Fruit fly (Drosophila melanogaster) S2 (cell line): Measurements from ENCODE around the gene CG12708.

Experiments
- CG8478 ChIP-seq: fragments of >200 bp; optimal IDR thresholded peaks from 2 replicates; lab custom pipeline; 2018
- CTCF ChIP-seq, 2 experiments: fragments of >200 bp; optimal IDR thresholded peaks; 2 replicates each; lab custom pipeline; 2018

CG12708 gene

DNA sequence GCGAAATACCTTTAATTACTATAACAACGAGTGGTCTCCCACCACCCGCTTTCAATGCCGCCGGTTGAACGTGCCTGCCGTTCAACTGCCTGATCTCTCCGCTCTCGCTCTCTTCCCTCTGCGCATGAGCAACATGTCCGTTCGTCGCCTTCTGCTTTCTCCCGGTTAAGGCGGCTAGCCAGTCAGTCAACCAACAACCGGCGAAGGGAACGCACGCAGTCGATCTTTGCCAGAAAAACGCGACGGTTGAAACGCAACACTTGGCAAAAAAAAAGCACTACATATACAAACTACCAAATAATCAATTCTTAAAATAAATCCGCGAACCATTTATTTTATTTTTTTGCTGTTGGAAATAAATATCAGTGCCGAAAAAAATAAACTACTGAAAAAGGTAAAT lies at the start of gene CG12708:
TSS of gene CG12708 (plus strand) at position 183 of the 400 bp plus-strand sequence.
- TF ChIP-seq CTCF (optimal IDR thresholded peaks at IDR 0.05; lab: Kevin White, UChicago) (no peak), CG8478 (no peak)

DNA sequence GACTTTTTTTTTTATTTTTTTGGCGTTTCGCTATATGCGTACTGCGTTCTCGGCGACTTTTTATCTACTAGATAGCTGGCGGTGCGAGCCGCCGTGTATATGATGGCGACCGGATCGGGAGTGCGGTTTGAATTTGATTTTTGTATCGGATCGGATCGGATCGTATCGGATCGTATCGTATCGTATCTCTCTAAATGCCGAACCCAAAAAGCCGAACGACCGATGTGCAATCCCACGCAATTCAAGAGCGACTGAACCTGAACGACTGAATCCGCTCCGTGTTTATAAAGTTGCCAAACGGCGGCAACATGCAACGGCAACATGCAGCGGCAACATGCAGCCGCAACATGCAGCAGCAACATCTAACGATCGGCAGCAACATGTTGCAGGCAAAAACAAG lies 49.0 kb upstream of the CG12708 start:
- no peak for TF ChIP-seq CG8478
- no peak for TF ChIP-seq CTCF (optimal IDR thresholded peaks at IDR 0.05; lab: Kevin White, UChicago)

DNA sequence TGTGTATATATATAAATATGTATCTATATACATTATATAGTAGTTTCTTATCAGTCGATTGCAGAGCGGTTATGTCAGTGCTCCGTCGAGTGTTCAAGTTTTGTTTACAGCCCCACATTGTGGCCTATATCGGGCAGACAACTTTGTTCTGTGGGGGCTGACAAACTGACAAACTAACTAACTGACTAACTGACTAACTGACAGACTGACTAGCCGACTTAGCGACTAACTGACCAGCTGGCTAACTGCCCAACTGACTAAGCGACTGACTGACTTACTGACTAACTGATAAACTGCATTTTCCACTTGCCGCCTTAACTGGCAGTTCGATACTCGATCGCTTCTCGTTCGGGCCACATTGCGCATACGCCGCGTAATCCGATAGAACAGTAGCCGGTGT lies 45.3 kb upstream of the CG12708 start:
- no peak for TF ChIP-seq CTCF (optimal IDR thresholded peaks at IDR 0.05; lab: Kevin White, UChicago)

DNA sequence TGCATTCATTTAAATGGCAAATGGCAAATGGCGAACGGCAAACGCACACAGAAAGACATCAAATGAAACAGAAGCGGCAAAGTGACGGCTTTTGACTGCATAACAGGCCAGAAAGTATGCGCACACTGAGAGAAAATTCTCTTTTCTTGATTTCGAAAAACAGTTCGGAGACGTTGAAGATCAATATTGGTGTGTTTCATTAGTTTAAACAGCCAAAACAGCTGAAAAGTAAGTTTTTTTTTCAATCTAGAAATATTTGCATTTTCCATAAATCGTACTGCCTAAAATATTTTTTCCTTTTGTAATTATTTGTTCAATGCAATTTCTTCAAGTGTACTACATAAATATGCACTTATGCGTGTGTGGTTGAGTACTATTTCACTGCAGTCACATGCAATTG lies 44.5 kb upstream of the CG12708 start:
- TF ChIP-seq CTCF (optimal IDR thresholded peaks at IDR 0.05; lab: Kevin White, UChicago) (no peak), CG8478 (no peak)

DNA sequence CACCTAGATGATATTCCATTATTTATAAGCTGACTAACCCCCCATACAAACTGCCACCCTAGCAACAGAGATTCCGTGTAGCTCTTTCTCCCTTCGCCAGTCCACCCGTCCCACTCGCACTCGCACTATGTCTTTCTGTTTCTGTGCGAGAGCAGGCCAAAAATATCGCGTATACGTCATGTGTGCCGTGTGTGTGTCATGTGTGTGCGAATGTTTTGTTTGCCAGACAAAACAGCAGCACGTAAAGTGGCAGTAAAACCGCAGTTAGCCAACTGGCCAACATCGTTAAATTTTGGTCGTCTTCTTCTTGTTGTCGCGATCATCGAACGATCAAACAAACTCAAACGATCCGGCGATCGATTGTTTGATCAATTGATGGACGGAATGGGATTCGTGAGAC lies 43.8 kb upstream of the CG12708 start:
- TF ChIP-seq CTCF (optimal IDR thresholded peaks at IDR 0.05; lab: Kevin White, UChicago) (no peak), CG8478 (no peak)

DNA sequence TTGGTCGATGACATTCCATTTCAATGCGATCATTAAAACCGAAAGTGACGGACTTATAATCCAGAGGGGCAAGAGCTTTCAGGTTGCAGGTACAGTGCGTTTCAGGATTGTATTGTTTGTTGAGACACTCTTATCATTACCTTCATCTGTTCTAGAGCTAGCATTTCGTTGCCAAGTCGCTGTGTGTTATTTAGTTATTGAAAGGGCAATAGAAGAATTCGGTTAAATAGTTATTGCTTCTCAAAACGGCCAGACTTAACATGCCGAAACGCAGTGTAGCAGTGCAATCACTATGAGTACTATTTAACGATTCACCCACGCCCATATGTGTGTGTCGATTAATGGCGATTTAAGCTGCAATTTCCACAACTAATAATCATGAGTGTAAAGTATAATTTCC lies 42.6 kb upstream of the CG12708 start:
- TF ChIP-seq CTCF (optimal IDR thresholded peaks at IDR 0.05; lab: Kevin White, UChicago) (no peak), CG8478 (no peak)

DNA sequence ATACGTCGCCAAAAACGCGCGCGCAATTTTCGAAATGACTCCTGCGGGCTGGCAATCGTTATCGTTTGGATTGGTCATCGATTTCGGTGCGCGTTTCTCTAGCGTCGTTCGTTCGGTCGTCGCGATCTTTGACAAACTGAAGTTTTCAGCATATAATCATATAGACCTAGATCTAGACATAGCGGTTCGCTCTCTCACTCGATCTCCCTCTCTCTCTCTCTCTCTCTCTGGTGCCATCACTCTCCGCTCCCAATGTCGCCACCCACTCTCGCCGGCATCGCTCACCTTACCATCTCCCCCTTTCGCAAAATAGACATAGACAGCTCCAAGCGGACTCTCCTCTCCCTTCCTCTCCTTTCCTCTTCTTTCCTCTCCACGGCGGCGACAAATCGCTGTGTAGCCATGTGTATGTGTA lies 42.0 kb upstream of the CG12708 start, which contains the start of gene sog:
TSS of gene sog (minus strand) at position 122 of the 415 bp plus-strand sequence.
- TF ChIP-seq CG8478 (no peak), CTCF (optimal IDR thresholded peaks at IDR 0.05; lab: Kevin White, UChicago) (no peak)

DNA sequence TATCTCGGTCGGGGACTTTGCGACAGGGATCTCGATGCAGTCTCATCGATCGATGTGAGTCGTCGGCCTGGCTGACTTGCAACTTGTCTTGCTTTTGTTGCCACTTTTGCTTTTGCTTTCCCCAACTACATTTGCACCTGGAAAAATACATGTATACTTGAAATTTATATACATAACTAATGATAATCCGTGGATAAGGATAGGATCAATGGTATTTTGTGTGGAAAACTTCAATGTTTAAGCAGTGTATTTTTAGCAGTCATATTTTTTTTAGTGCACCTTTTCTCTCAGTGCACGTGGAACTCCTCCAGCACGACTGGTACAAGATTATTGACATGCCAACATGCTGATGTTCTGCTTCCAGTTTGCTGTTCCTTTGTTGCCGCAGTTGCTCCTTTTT lies 36.3 kb upstream of the CG12708 start:
- TF ChIP-seq CTCF (optimal IDR thresholded peaks at IDR 0.05; lab: Kevin White, UChicago) (no peak), CG8478 (no peak)

DNA sequence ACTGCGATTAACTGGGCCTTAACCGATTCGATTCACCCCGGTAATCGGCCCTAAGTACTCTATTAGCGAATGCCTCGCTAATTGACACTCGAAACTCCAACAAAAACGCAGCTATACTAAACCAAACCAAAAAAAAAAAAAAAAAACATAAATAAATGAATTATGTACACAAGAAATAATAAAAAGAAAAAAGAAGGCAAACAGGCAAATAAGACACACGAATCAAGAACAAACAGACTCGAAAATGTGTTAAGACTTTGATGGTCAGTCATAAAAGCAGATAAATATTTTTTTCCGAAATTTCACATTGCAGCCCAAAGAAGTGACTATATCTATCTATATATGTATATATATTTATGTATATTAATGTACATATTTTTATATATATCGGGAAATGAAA lies 35.3 kb upstream of the CG12708 start:
- TF ChIP-seq CG8478 (no peak), CTCF (optimal IDR thresholded peaks at IDR 0.05; lab: Kevin White, UChicago) (no peak)

DNA sequence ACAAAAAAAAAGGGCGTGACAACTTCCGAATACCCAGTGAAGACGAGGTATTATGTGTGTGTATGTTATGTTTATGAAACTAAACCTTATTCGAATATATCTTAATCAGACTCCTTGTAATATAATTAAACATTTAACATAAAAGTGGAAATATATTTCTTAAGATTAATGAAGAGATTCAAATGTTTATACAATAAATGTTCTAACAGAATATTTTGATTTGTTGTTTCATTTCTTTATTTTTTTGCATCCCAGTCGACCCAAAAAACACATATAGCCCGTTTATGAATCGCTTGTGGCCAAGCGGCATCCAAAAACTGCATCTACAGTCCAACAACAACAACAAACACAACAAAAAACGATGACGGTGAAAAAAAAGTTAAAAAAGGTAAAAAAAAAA lies 33.2 kb upstream of the CG12708 start:
- TF ChIP-seq CTCF (optimal IDR thresholded peaks at IDR 0.05; lab: Kevin White, UChicago) (no peak), CG8478 (no peak)

DNA sequence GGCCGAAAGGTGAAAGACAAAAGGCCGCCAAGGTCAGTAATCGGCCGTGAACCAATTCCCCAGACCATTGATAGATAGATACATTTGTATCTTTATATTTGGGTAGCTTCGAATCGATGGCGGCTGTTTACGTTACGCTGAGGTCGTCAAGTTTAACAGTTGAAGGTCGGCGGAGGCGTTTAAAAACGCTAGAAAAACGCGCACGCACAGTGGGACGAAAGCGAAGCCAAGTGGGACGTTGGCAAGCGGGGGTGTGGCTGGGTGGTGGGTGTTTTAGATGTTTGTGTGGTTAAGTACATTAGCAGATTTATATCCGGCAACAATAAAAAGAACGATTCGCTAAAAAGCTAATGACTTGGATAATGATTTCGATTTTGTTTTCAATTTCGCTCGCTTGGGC lies 32.1 kb upstream of the CG12708 start:
- TF ChIP-seq CTCF (optimal IDR thresholded peaks at IDR 0.05; lab: Kevin White, UChicago) (no peak), CG8478 (no peak)

DNA sequence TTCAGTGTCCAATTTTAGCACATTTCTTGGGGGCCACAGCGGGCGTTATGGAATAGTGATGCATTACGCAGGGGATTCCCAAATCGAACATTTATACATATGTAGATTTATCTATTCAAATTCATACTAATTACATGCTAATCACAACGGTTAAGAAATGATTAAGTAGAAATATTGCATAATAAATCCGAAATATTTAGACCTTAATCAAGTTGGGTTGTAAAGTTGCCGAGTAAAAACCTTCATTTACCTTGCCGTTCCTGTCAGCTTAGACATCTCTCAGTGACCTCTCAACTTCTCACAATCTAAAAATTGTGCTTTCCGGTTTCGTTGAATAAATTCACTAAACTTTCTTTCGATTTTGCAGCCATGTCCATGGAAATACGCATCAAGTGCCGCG lies 31.4 kb upstream of the CG12708 start, which contains the start of gene CG8117:
TSS of gene CG8117 (plus strand) at position 301 of the 400 bp plus-strand sequence.
- TF ChIP-seq CG8478 (no peak), CTCF (optimal IDR thresholded peaks at IDR 0.05; lab: Kevin White, UChicago) (no peak)

DNA sequence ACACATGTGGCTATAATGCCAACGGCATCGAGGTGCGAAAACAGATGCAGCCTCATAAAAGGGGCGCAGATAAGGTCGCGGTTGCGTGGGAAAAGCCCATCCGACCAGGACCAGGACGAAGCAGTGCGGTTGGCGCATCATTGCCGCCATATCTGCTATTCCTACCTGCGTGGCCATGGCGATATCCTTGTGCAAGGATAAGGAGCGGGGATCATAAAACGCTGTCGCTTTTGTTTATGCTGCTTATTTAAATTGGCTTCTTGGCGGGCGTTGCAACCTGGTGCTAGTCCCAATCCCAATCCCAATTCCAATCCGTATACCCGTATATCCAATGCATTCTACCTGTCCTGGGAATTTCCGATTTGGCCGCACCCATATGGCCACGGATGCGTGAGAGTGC lies 28.5 kb upstream of the CG12708 start:
- TF ChIP-seq CTCF (optimal IDR thresholded peaks at IDR 0.05; lab: Kevin White, UChicago), result no peak
- TF ChIP-seq CG8478, result no peak

DNA sequence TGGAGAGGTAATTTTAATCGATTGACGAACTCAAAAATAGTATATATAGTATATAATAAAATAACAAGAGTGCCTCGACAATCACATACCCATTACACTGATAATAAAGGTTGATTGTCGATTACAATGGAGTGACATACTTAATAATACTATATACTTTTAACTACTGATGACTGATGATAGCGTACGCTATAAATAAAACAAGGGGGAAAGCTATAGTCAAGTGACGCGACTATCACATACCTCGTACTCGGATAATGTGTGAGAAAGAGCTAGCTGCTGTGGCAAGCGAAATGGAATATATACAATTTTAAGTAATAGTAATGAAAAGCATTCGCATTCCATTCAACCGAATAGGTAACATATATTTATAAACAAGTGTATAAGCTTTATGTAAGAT lies 27.1 kb upstream of the CG12708 start:
- TF ChIP-seq CG8478 (no peak), CTCF (optimal IDR thresholded peaks at IDR 0.05; lab: Kevin White, UChicago) (no peak)

DNA sequence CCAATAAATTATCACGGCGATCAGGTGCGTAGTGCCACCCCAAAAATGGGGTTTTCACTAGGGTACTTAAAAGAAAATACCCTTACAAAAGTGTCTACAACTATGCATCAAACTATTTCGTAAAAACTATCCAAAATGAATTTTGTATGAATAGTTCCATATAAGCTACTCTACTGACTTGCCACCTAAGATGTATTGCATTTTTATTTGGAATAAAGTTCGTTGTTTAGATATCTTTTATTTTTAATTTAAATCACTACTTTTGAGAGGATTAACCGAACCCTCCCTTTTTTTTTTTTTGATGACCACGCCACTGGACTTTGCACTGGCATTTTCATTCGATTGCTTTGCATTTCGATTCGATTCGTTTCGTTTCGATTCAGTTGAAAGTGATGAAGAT lies 25.8 kb upstream of the CG12708 start:
- TF ChIP-seq CG8478 (no peak), CTCF (optimal IDR thresholded peaks at IDR 0.05; lab: Kevin White, UChicago) (no peak)

DNA sequence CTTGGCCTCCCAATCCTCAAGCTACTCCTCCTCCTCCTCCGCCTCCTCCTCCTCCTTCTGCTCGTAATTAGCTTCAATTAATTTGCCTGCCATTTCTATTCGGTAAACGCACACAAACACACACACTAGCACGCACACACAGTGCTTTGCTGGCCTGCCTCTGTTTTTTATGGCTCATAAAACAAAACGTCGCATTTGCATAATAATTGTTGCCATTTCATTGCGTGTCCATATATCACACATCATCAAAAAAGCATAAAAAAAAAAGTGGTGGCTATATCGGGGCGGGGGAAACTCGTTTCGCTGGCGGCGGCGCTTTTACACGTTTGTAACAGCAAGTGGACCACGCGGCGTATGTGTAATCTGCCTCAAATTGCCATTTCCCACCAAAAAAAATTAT lies 23.7 kb upstream of the CG12708 start:
- TF ChIP-seq CTCF (optimal IDR thresholded peaks at IDR 0.05; lab: Kevin White, UChicago), result no peak
- TF ChIP-seq CG8478, result no peak

DNA sequence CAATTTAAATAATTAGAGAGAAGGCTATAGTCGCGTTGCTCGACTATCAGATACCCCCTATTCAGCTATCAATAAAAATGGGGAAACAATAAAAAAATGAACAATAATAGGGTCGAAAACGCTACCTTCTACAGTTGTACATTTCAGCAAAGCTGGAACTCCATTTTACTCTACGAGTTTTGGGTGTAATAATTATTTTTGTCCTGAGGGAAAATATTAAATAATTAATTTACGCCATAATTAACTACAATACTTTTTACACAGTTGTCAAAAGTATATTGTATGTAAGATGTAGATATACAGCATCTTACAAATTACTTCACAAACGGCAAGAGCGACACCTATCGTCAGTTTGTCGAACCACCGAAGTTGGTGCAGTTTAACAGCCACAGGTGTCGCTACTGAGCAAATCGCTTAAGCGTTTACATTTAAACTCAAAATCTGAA lies 21.9 kb upstream of the CG12708 start:
- TF ChIP-seq CG8478, result no peak
- peak; percentile 91 to 96 for TF ChIP-seq CTCF (optimal IDR thresholded peaks at IDR 0.05; lab: Kevin White, UChicago)

DNA sequence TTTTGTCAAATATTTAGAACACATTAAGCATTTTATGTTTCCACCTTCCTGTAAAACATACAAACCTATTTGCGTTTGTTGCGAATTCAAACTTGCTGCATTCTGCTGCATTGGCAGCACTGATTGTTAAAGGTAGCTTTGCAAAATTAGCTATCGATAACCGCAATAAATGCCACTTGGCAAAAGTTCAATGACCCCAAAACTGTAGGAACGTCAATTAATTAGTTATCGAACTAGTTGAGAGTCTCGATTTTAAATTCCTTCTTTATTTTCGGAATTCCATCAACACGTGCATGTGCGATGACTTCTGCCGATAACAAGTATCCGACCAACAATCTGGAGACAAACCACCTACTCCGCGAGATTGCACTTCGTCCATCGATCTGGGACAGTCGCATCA lies 13.0 kb upstream of the CG12708 start, which contains the start of gene CG8119:
TSS of gene CG8119 (plus strand) at position 301 of the 400 bp plus-strand sequence.
- TF ChIP-seq CG8478, result no peak
- no peak for TF ChIP-seq CTCF (optimal IDR thresholded peaks at IDR 0.05; lab: Kevin White, UChicago)
